Fruit fly (Drosophila melanogaster) whole organism, prepupa: ENCODE measurements around the gene AnxB9.

ENCODE experiments used
- CG10669 ChIP-seq: fragments of 200-800 bp; sonication (Bioruptor generic); optimal IDR thresholded peaks from 3 replicates; lab custom pipeline; 2018; ENCODE audit warnings: missing biosample characterization, mild to moderate bottlenecking, missing genetic modification characterization, moderate library complexity
- CG15336 ChIP-seq: fragments of 200-800 bp; sonication (Bioruptor generic); IDR thresholded peaks from 2 replicates; pipeline ENCODE4 v1.3.6; 2022; ENCODE audit warnings: missing biosample characterization, missing genetic modification characterization
- CG1621 ChIP-seq: fragments of 200-800 bp; sonication (Bioruptor generic); optimal IDR thresholded peaks from 3 replicates; lab custom pipeline; 2018; ENCODE audit warnings: missing biosample characterization, mild to moderate bottlenecking, missing genetic modification characterization
- CG31627 ChIP-seq: fragments of 200-800 bp; sonication (Bioruptor generic); optimal IDR thresholded peaks from 3 replicates; lab custom pipeline; 2016; ENCODE audit warnings: missing biosample characterization, missing genetic modification characterization
- CG32006 ChIP-seq: fragments of 200-800 bp; sonication (Bioruptor generic); optimal IDR thresholded peaks from 3 replicates; lab custom pipeline; 2017; ENCODE audit warnings: missing biosample characterization, mild to moderate bottlenecking, missing genetic modification characterization
- CG4318 ChIP-seq: fragments of 200-800 bp; sonication (Bioruptor generic); optimal IDR thresholded peaks from 3 replicates; lab custom pipeline; 2017; ENCODE audit warnings: missing biosample characterization, mild to moderate bottlenecking, missing genetic modification characterization
- CG6163 ChIP-seq: fragments of 200-800 bp; sonication (Bioruptor generic); IDR thresholded peaks from 3 replicates; pipeline ENCODE4 v1.3.6; 2022; ENCODE audit warnings: missing biosample characterization, missing genetic modification characterization
- CG6276 ChIP-seq: fragments of 200-800 bp; sonication (Bioruptor generic); optimal IDR thresholded peaks from 2 replicates; lab custom pipeline; 2017; ENCODE audit warnings: missing biosample characterization, mild to moderate bottlenecking, missing genetic modification characterization
- CG6792 ChIP-seq: fragments of 200-800 bp; sonication (Bioruptor generic); optimal IDR thresholded peaks from 3 replicates; lab custom pipeline; 2016; ENCODE audit warnings: missing biosample characterization, missing genetic modification characterization
- CG6808 ChIP-seq: fragments of 200-800 bp; sonication (Bioruptor generic); optimal IDR thresholded peaks from 3 replicates; lab custom pipeline; 2017; ENCODE audit warnings: missing biosample characterization, missing genetic modification characterization, mild to moderate bottlenecking, moderate library complexity, missing genetic modification reagents
- CG6854 ChIP-seq: fragments of 200-800 bp; sonication (Bioruptor generic); optimal IDR thresholded peaks from 2 replicates; lab custom pipeline; 2017; ENCODE audit warnings: missing biosample characterization, mild to moderate bottlenecking, missing genetic modification characterization
- CG8119 ChIP-seq: fragments of 200-800 bp; sonication (Bioruptor generic); IDR thresholded peaks from 3 replicates; pipeline ENCODE4 v1.3.6; 2022; ENCODE audit warnings: missing biosample characterization, missing genetic modification characterization
- CG8319 ChIP-seq: fragments of 200-800 bp; sonication (Bioruptor generic); optimal IDR thresholded peaks from 3 replicates; lab custom pipeline; 2016; ENCODE audit warnings: missing biosample characterization, missing genetic modification characterization
- CG9139 ChIP-seq: fragments of 200-800 bp; sonication (Bioruptor generic); optimal IDR thresholded peaks from 3 replicates; lab custom pipeline; 2017; ENCODE audit warnings: missing biosample characterization, mild to moderate bottlenecking, missing genetic modification characterization
- Eip75B ChIP-seq: fragments of 200-800 bp; sonication (Bioruptor generic); optimal IDR thresholded peaks from 3 replicates; lab custom pipeline; 2016; ENCODE audit warnings: missing biosample characterization, missing genetic modification characterization
- Eip78C ChIP-seq: fragments of 200-800 bp; sonication (Bioruptor generic); peaks from one replicate; lab custom pipeline; 2016; ENCODE audit warnings: missing biosample characterization, missing genetic modification characterization
- Ets21C ChIP-seq: fragments of 200-800 bp; sonication (Bioruptor generic); optimal IDR thresholded peaks from 3 replicates; lab custom pipeline; 2016; ENCODE audit warnings: missing biosample characterization, missing genetic modification characterization
- Gug ChIP-seq: fragments of 200-800 bp; sonication (Bioruptor generic); IDR thresholded peaks from 2 replicates; pipeline ENCODE4 v1.3.6; 2022; ENCODE audit warnings: missing biosample characterization, missing genetic modification characterization
- Hr39 ChIP-seq: fragments of 200-800 bp; sonication (Bioruptor generic); optimal IDR thresholded peaks from 2 replicates; lab custom pipeline; 2016; ENCODE audit warnings: missing biosample characterization, missing genetic modification characterization
- Hr4 ChIP-seq: fragments of 200-800 bp; sonication (Bioruptor generic); optimal IDR thresholded peaks from 3 replicates; lab custom pipeline; 2016; ENCODE audit warnings: missing biosample characterization, missing genetic modification characterization
- Lpt ChIP-seq: fragments of 200-800 bp; sonication (Bioruptor generic); optimal IDR thresholded peaks from 3 replicates; lab custom pipeline; 2016; ENCODE audit warnings: missing biosample characterization, missing genetic modification characterization
- Smox ChIP-seq: fragments of 200-800 bp; sonication (Bioruptor generic); optimal IDR thresholded peaks from 3 replicates; lab custom pipeline; 2016; ENCODE audit warnings: missing biosample characterization, missing genetic modification characterization
- Sox102F ChIP-seq: fragments of 200-800 bp; sonication (Bioruptor generic); optimal IDR thresholded peaks from 2 replicates; lab custom pipeline; 2016; ENCODE audit warnings: missing biosample characterization, mild to moderate bottlenecking, missing genetic modification characterization
- Sox14 ChIP-seq: fragments of 200-800 bp; sonication (Bioruptor generic); optimal IDR thresholded peaks from 3 replicates; lab custom pipeline; 2016; ENCODE audit warnings: missing biosample characterization, missing genetic modification characterization
- Sox15 ChIP-seq: fragments of 200-800 bp; sonication (Bioruptor generic); optimal IDR thresholded peaks from 3 replicates; lab custom pipeline; 2016; ENCODE audit warnings: missing biosample characterization, missing genetic modification characterization
- cyc ChIP-seq: fragments of 200-800 bp; sonication (Bioruptor generic); optimal IDR thresholded peaks from 3 replicates; lab custom pipeline; 2016; ENCODE audit warnings: missing biosample characterization, missing genetic modification characterization
- dac ChIP-seq: fragments of 200-800 bp; sonication (Bioruptor generic); optimal IDR thresholded peaks from 2 replicates; lab custom pipeline; 2017; ENCODE audit warnings: missing biosample characterization, mild to moderate bottlenecking, missing genetic modification characterization
- dsx ChIP-seq: fragments of 200-800 bp; optimal IDR thresholded peaks from 3 replicates; lab custom pipeline; 2019; ENCODE audit warnings: missing biosample characterization, mild to moderate bottlenecking, missing genetic modification characterization, moderate library complexity; ENCODE audit not compliant: poor library complexity, severe bottlenecking
- fd85E ChIP-seq: fragments of 200-800 bp; sonication (Bioruptor generic); optimal IDR thresholded peaks from 3 replicates; lab custom pipeline; 2016; ENCODE audit warnings: missing biosample characterization, missing genetic modification characterization
- fkh ChIP-seq: fragments of 200-800 bp; sonication (Bioruptor generic); optimal IDR thresholded peaks from 3 replicates; lab custom pipeline; 2017; ENCODE audit warnings: missing biosample characterization, mild to moderate bottlenecking, missing genetic modification characterization, moderate library complexity
- lz ChIP-seq: fragments of 200-800 bp; sonication (Bioruptor generic); optimal IDR thresholded peaks from 3 replicates; lab custom pipeline; 2016; ENCODE audit warnings: missing biosample characterization, missing genetic modification characterization
- net ChIP-seq: fragments of 200-800 bp; sonication (Bioruptor generic); optimal IDR thresholded peaks from 3 replicates; lab custom pipeline; 2016; ENCODE audit warnings: missing biosample characterization, missing genetic modification characterization
- salr ChIP-seq, 2 experiments: fragments of 200-800 bp; sonication (Bioruptor generic); optimal IDR thresholded peaks; 3 replicates each; lab custom pipeline; 2016 to 2018; ENCODE audit warnings: missing biosample characterization in 2 of 2, missing genetic modification characterization in 2 of 2, mild to moderate bottlenecking in 1 of 2
- topi ChIP-seq: fragments of 200-800 bp; sonication (Bioruptor generic); optimal IDR thresholded peaks from 3 replicates; lab custom pipeline; 2016; ENCODE audit warnings: missing biosample characterization, missing genetic modification characterization

Gene AnxB9

DNA sequence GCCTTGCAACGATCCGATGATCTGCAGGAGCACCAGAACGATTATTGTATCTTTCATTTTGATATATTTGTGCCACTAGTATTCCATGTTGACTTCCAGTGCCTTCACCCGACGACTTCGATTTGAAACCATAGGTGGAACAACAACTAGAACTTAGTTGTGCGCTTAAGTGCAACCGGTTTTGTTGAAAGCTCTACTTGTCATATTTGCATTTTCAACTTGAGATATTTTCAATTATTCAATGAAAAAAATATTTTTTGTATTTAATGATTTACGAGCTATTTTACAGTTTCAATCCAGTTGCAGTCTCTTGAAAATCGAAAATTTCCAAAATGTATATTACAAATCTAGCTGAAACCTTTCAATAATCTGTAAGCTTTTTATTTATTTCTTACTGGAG lies 18.1 kb upstream of the AnxB9 start, which contains the start of gene CG31207:
CG31207 (minus strand) TSS at position 101 of the 400 bp plus-strand sequence.
- no peak for TF ChIP-seq net (GFP tag; lab: Kevin White, UChicago)
- TF ChIP-seq Eip78C (GFP tag; lab: Kevin White, UChicago), result no peak
- TF ChIP-seq CG4318 (GFP tag; lab: Kevin White, UChicago), result no peak
- no peak for TF ChIP-seq CG6792
- TF ChIP-seq Hr39 (GFP tag; lab: Kevin White, UChicago), result no peak
- TF ChIP-seq CG6808 (GFP tag; lab: Kevin White, UChicago), result no peak
- TF ChIP-seq CG10669 (GFP tag; lab: Kevin White, UChicago), result no peak
- no peak for TF ChIP-seq Sox14 (GFP tag; lab: Kevin White, UChicago)
- TF ChIP-seq Eip75B (GFP tag; lab: Kevin White, UChicago), result no peak
- no peak for TF ChIP-seq CG15336 (GFP tag; lab: Robert Waterston, UW)
- TF ChIP-seq CG32006 (GFP tag; lab: Kevin White, UChicago), result no peak
- no peak for TF ChIP-seq Ets21C
- no peak for TF ChIP-seq CG8319

DNA sequence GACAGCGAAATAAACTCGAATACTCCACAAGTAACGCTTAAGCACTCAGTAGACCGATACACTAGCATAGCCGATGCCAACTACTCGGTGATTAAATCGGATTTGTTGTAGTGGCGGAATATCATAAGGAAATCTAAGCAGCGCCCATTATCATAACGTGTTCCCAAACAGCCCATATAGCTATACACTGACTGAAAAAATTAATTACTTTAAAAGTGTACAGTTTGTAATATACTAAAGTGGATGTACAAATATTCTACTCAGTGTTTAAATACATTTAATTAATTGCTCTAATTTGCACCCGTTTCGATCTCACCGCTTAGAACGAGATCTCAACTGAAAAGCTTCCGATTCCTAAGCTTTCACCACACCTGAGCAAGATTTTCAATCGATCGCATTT lies 16.3 kb upstream of the AnxB9 start, which contains the start of gene CG7079:
CG7079 (minus strand) TSS at position 101 of the 400 bp plus-strand sequence.
- no peak for TF ChIP-seq cyc
- TF ChIP-seq Smox (GFP tag; lab: Kevin White, UChicago), result no peak
- TF ChIP-seq CG8119 (GFP tag; lab: Robert Waterston, UW), result no peak
- no peak for TF ChIP-seq Lpt
- no peak for TF ChIP-seq salr (GFP tag; optimal IDR thresholded peaks at IDR 0.05; lab: Kevin White, UChicago)
- TF ChIP-seq CG6163 (GFP tag; lab: Robert Waterston, UW), result no peak
- TF ChIP-seq dac (GFP tag; lab: Kevin White, UChicago), result no peak

DNA sequence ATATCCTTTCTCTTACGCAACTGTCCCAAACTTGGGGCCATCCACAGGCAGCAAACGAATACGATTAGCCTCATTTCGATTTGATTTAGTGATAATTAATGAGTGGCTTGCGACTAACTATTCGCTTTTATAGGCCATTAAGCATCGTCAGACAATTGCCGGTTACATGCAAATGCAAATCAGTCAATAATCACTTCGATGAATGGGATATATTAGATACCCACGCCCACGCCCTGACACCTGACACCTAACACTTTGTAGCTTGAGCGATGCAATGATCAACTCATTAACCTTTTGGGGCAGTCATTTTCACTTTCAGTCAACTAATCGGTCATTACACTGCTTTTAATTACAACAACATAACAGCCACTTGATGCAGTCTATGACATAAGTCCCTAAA lies 14.2 kb upstream of the AnxB9 start, which contains the start of gene Jhbp15:
Jhbp15 (minus strand) TSS at position 101 of the 400 bp plus-strand sequence.
- TF ChIP-seq CG6854 (GFP tag; lab: Kevin White, UChicago), result no peak
- TF ChIP-seq CG1621 (tag; lab: Kevin White, UChicago), result no peak
- no peak for TF ChIP-seq Sox15
- TF ChIP-seq CG6163 (GFP tag; lab: Robert Waterston, UW), result no peak
- TF ChIP-seq CG10669 (GFP tag; lab: Kevin White, UChicago), result no peak
- TF ChIP-seq CG6276 (GFP tag; lab: Kevin White, UChicago), result no peak
- no peak for TF ChIP-seq dsx (GFP tag; lab: Kevin White, UChicago)
- no peak for TF ChIP-seq CG9139
- TF ChIP-seq lz (GFP tag; lab: Kevin White, UChicago), result no peak
- no peak for TF ChIP-seq Hr4 (GFP tag; lab: Kevin White, UChicago)
- no peak for TF ChIP-seq fkh (GFP tag; lab: Kevin White, UChicago)
- no peak for TF ChIP-seq topi (GFP tag; lab: Kevin White, UChicago)
- TF ChIP-seq net (GFP tag; lab: Kevin White, UChicago), result no peak
- no peak for TF ChIP-seq Sox102F
- no peak for TF ChIP-seq fd85E
- TF ChIP-seq Sox14 (GFP tag; lab: Kevin White, UChicago), result no peak
- TF ChIP-seq CG8119 (GFP tag; lab: Robert Waterston, UW), result no peak
- TF ChIP-seq CG31627, result no peak
- TF ChIP-seq, all 60 proteins: peak for 0

DNA sequence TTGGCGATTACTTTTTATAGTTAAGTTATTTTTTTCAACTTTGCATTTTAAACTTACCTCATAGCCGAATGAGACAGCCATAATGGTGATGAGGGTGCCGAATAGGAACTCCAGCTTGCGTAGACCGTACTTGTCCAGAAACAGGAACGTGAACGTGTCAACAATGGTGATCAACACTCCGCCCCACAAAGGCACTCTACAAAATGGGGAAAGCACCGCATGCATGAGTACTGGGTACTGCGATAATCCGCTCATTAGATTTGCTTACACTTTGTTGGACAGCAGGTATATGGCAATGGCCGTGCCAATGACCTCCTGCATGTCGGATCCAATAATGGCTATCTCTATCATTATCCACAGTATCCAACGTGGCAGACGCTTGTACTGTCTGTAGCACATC lies 7.5 kb upstream of the AnxB9 start:
- TF ChIP-seq CG32006 (GFP tag; lab: Kevin White, UChicago) (no peak), CG1621 (tag; lab: Kevin White, UChicago) (no peak), Gug (GFP tag; lab: Robert Waterston, UW) (no peak), Sox102F (no peak), dac (GFP tag; lab: Kevin White, UChicago) (no peak), CG8119 (GFP tag; lab: Robert Waterston, UW) (no peak), CG6276 (GFP tag; lab: Kevin White, UChicago) (no peak)
